Worm (Caenorhabditis elegans): Measurements from ENCODE around the gene glb-28.

Gene glb-28

ce11 chrX:15347680-15348079 is 30.6 kb upstream of the glb-28 start:
- TF ChIP-seq hpl-2 (GFP tag; optimal IDR thresholded peaks at IDR 0.05) (no peak), zip-4 (GFP tag; optimal IDR thresholded peaks at IDR 0.05) (no peak), lin-15B (tag; optimal IDR thresholded peaks at IDR 0.05) (no peak), xbp-1 (tag; optimal IDR thresholded peaks at IDR 0.05) (no peak), ets-5 (GFP tag; IDR thresholded peaks at IDR 0.05) (no peak), skn-1 (tag; optimal IDR thresholded peaks at IDR 0.05) (no peak), ceh-88 (GFP tag; IDR thresholded peaks at IDR 0.05) (no peak), ceh-63 (GFP tag; optimal IDR thresholded peaks at IDR 0.05) (no peak), tbx-2 (tag; optimal IDR thresholded peaks at IDR 0.05) (peak; percentile 25), nhr-77 (tag; optimal IDR thresholded peaks at IDR 0.05) (no peak), pax-3 (tag; optimal IDR thresholded peaks at IDR 0.05) (no peak), snu-23 (GFP tag; optimal IDR thresholded peaks at IDR 0.05) (no peak), nhr-85 (tag) (peak; percentile 60), rnt-1 (tag; optimal IDR thresholded peaks at IDR 0.05) (no peak), sox-4 (tag; optimal IDR thresholded peaks at IDR 0.05) (no peak), elt-2 (tag; optimal IDR thresholded peaks at IDR 0.05) (no peak), unc-130 (tag; optimal IDR thresholded peaks at IDR 0.05) (no peak), F16B12.6 (tag; optimal IDR thresholded peaks at IDR 0.05) (no peak), blmp-1 (tag; optimal IDR thresholded peaks at IDR 0.05) (peak; percentile 1), unc-86 (tag; optimal IDR thresholded peaks at IDR 0.05) (peak; percentile 72), egl-13 (tag; optimal IDR thresholded peaks at IDR 0.05) (no peak), efl-1 (optimal IDR thresholded peaks at IDR 0.05) (no peak), efl-1 (GFP tag; optimal IDR thresholded peaks at IDR 0.05 in 1 of 2) (no peak), ztf-11 (tag; optimal IDR thresholded peaks at IDR 0.05) (peak in 1 of 2 experiments; percentile 76), Y116A8C.19 (tag; optimal IDR thresholded peaks at IDR 0.05; ENCODE audit: borderline replicate concordance) (no peak), lin-14 (GFP tag; optimal IDR thresholded peaks at IDR 0.05) (peak; percentile 65), nhr-20 (tag; optimal IDR thresholded peaks at IDR 0.05) (no peak), jun-1 (tag; optimal IDR thresholded peaks at IDR 0.05) (no peak), hlh-4 (tag; optimal IDR thresholded peaks at IDR 0.05) (no peak), elt-3 (tag; optimal IDR thresholded peaks at IDR 0.05) (no peak), mab-9 (GFP tag; IDR thresholded peaks at IDR 0.05) (no peak), nhr-90 (tag; optimal IDR thresholded peaks at IDR 0.05; ENCODE audit: poor library complexity) (no peak), pag-3 (tag; optimal IDR thresholded peaks at IDR 0.05; ENCODE audit: borderline replicate concordance, insufficient read depth) (no peak), sptf-1 (tag; optimal IDR thresholded peaks at IDR 0.05) (no peak), dpl-1 (GFP tag; optimal IDR thresholded peaks at IDR 0.05) (no peak), mep-1 (tag; optimal IDR thresholded peaks at IDR 0.05) (peak; percentile 1), aly-2 (tag; optimal IDR thresholded peaks at IDR 0.05) (no peak), aha-1 (tag; optimal IDR thresholded peaks at IDR 0.05) (no peak), swsn-7 (tag; optimal IDR thresholded peaks at IDR 0.05) (no peak), irx-1 (tag; optimal IDR thresholded peaks at IDR 0.05) (no peak), nhr-237 (tag; optimal IDR thresholded peaks at IDR 0.05) (no peak), ceh-90 (tag; optimal IDR thresholded peaks at IDR 0.05) (no peak), lir-3 (tag; optimal IDR thresholded peaks at IDR 0.05; ENCODE audit: poor library complexity) (no peak), dsc-1 (tag; optimal IDR thresholded peaks at IDR 0.05) (peak; percentile 39), fkh-8 (tag; optimal IDR thresholded peaks at IDR 0.05) (no peak), nhr-71 (tag; optimal IDR thresholded peaks at IDR 0.05) (peak; percentile 19), C16A3.4 (tag; optimal IDR thresholded peaks at IDR 0.05) (no peak), zag-1 (tag; optimal IDR thresholded peaks at IDR 0.05) (no peak), lin-39 (tag; optimal IDR thresholded peaks at IDR 0.05) (no peak), vab-15 (tag; optimal IDR thresholded peaks at IDR 0.05) (no peak), egl-27 (tag; optimal IDR thresholded peaks at IDR 0.05) (no peak), tlp-1 (tag; optimal IDR thresholded peaks at IDR 0.05) (no peak), unc-62 (GFP tag; optimal IDR thresholded peaks at IDR 0.05) (no peak)
